Fruit fly (Drosophila melanogaster): ENCODE measurements around the gene Nup43.

Gene Nup43

DNA sequence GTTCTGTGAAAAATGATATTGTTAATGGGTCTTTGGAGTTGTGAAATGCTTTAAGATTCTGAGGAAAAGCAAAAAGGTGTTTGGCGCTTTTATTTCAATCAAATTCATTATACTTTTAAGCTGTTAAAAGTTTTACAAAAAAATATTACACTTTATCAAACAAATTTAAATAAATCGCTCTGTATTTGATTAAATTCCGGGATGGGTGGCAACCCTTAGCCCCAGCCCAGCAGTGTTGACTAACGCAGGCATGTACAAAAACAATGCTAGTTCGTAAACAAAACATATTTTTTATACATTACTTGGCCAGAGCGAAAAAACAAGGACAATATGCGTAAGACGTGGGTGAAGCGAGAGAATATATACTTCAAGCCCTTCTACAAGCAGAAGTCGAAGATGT is 38.3 kb downstream of the Nup43 start, which contains the start of gene CG7685 (continued):
- TF ChIP-seq acj6 (GFP tag; optimal IDR thresholded peaks at IDR 0.05) (peak; percentile 63), vri (GFP tag; optimal IDR thresholded peaks at IDR 0.05) (peak; percentile 44), Eip93F (GFP tag; optimal IDR thresholded peaks at IDR 0.05) (no peak), Sox15 (GFP tag; optimal IDR thresholded peaks at IDR 0.05) (peak; percentile 12), spab (GFP tag; optimal IDR thresholded peaks at IDR 0.05) (no peak), dac (GFP tag; optimal IDR thresholded peaks at IDR 0.05) (no peak), Sox102F (GFP tag; optimal IDR thresholded peaks at IDR 0.05) (no peak), CG10669 (GFP tag; optimal IDR thresholded peaks at IDR 0.05) (peak; percentile 40), cyc (GFP tag; optimal IDR thresholded peaks at IDR 0.05) (peak; percentile 66), CG32006 (GFP tag; optimal IDR thresholded peaks at IDR 0.05) (peak; percentile 43), dsx (GFP tag; optimal IDR thresholded peaks at IDR 0.05; ENCODE audit: poor library complexity, severe bottlenecking) (peak; percentile 28), CG8632 (GFP tag; optimal IDR thresholded peaks at IDR 0.05) (peak; percentile 9), topi (GFP tag; optimal IDR thresholded peaks at IDR 0.05) (peak; percentile 75), Met (GFP tag; optimal IDR thresholded peaks at IDR 0.05) (no peak), Ets96B (tag; optimal IDR thresholded peaks at IDR 0.05) (peak; percentile 51), Blimp-1 (GFP tag; optimal IDR thresholded peaks at IDR 0.05) (no peak), CG31627 (GFP tag; optimal IDR thresholded peaks at IDR 0.05) (peak; percentile 72), Smox (GFP tag; optimal IDR thresholded peaks at IDR 0.05) (no peak), ss (GFP tag; optimal IDR thresholded peaks at IDR 0.05) (peak; percentile 10 to 50), Gug (GFP tag; IDR thresholded peaks at IDR 0.05) (no peak), CG7368 (GFP tag; optimal IDR thresholded peaks at IDR 0.05) (peak; percentile 22), CG16779 (tag; optimal IDR thresholded peaks at IDR 0.05) (no peak), net (GFP tag; optimal IDR thresholded peaks at IDR 0.05) (peak; percentile 23), CG6163 (GFP tag; IDR thresholded peaks at IDR 0.05) (peak; percentile 54; the same call in 2 of the 3 replicates), fd59A (GFP tag; optimal IDR thresholded peaks at IDR 0.05) (peak; percentile 4), CG3032 (tag; optimal IDR thresholded peaks at IDR 0.05) (peak; percentile 52)

DNA sequence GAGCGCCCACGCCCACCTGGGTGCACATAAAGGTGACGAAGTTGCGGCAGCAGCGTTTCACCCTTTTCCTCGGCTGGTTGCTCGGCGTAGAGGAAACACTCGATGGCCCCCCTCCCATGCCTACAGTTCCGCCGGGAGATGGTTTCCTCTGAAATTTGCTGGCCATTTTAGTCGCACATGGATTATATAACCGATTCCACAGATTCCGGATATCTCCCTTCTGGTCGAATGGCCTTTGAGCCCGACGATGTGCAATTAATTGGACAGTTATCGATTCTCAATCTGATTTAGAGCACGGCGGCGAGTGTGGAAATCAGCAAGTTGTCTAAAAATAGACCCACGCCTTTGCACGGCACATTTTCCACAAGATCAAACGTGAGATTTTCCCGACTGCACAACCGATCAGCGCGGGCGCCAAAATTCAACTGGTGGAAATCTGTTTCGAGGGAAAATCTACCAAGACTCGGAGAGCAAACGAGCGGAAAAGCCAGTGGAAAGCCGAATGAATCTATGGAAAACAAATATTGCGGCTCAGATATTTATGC is 44.8 kb downstream of the Nup43 start, which contains the start of gene CG10864:
CG10864 (minus strand) TSS at position 427 of the 545 bp plus-strand sequence.
- TF ChIP-seq CG6163 (GFP tag; IDR thresholded peaks at IDR 0.05) = no peak
- TF ChIP-seq eg (GFP tag; IDR thresholded peaks at IDR 0.05) = no peak
- TF ChIP-seq CG31627 (GFP tag; optimal IDR thresholded peaks at IDR 0.05) = no peak
- TF ChIP-seq Hr39 (GFP tag; optimal IDR thresholded peaks at IDR 0.05) = no peak
- TF ChIP-seq CG6808 (GFP tag; optimal IDR thresholded peaks at IDR 0.05) = no peak
- TF ChIP-seq fd85E (GFP tag; optimal IDR thresholded peaks at IDR 0.05) = no peak
- TF ChIP-seq CG3919 (GFP tag; optimal IDR thresholded peaks at IDR 0.05) = no peak
- no peak for TF ChIP-seq Sox14 (GFP tag; optimal IDR thresholded peaks at IDR 0.05)
- TF ChIP-seq CG1621 (tag; optimal IDR thresholded peaks at IDR 0.05) = no peak
- no peak for TF ChIP-seq CG10631 (GFP tag; optimal IDR thresholded peaks at IDR 0.05)
- TF ChIP-seq Gug (GFP tag; IDR thresholded peaks at IDR 0.05) = no peak
- no peak for TF ChIP-seq CG16779 (tag; optimal IDR thresholded peaks at IDR 0.05)
- no peak for TF ChIP-seq acj6 (GFP tag; optimal IDR thresholded peaks at IDR 0.05)
- TF ChIP-seq dac (GFP tag; optimal IDR thresholded peaks at IDR 0.05) = no peak

DNA sequence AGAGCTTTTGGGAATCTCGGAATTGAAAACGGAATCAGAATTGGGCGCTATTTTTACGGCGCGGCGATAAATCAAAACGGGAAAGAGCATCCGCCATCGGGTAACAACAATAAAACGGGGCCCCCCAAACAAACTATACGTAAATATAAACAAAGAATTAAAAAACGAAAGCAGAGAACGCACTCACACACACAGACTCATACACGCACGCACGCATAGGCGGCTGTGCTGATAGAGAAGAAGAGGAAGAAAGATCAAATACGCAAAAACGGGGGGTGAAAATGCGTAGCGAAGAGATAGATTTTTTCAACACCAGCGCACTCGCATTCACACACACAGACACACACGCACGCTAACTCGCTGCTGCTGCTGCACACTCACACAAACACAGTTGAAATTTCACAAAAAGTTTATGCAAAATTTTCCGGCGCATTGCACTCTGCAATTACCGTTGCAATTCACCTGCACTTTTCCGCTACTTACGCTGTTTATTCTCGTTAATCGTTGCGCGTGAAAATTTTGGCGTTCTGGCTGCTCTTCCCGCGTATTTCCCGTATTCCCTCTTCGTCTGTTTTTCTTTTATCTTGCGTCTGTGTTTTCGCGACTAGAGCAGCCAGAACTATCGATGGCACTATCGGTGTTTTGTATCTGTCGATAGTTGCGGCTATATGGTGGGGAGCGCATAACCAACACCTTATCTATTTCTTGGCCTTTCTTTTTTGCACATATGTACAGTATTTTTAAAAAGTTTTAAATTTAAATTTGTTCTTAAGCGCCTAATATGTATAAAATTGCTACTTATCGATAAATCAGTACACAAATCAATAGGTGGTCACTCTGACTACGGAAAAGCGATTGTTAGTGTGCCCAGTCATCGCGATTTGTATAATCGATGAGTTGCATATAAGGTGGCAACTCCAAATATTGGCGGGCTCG is 46.1 kb downstream of the Nup43 start, which contains the start of gene CG31122:
CG31122 (minus strand) TSS at position 596 of the 936 bp plus-strand sequence.
- TF ChIP-seq dsx (GFP tag; optimal IDR thresholded peaks at IDR 0.05; ENCODE audit: poor library complexity, severe bottlenecking) = peak; percentile 20
- peak; percentile 22; the same call in 1 of the 3 replicates for TF ChIP-seq CG6163 (GFP tag; IDR thresholded peaks at IDR 0.05)
- TF ChIP-seq Eip75B (GFP tag; optimal IDR thresholded peaks at IDR 0.05) = peak; percentile 37
- peak; percentile 31 for TF ChIP-seq cyc (GFP tag; optimal IDR thresholded peaks at IDR 0.05)
- peak; percentile 47 for TF ChIP-seq Lpt (GFP tag; optimal IDR thresholded peaks at IDR 0.05)
- peak; percentile 56 for TF ChIP-seq CG31627 (GFP tag; optimal IDR thresholded peaks at IDR 0.05)
- peak; percentile 43 for TF ChIP-seq CG15336 (GFP tag; IDR thresholded peaks at IDR 0.05)
- peak; percentile 9 for TF ChIP-seq CG34406 (GFP tag; optimal IDR thresholded peaks at IDR 0.05)
- TF ChIP-seq CG4318 (GFP tag; optimal IDR thresholded peaks at IDR 0.05) = no peak
- TF ChIP-seq Eip78C (GFP tag) = peak; percentile 82
- peak; percentile 12 for TF ChIP-seq Hr4 (GFP tag; optimal IDR thresholded peaks at IDR 0.05)
- peak; percentile 47 for TF ChIP-seq Sox14 (GFP tag; optimal IDR thresholded peaks at IDR 0.05)
- no peak for TF ChIP-seq CG11762 (GFP tag; optimal IDR thresholded peaks at IDR 0.05; ENCODE audit: insufficient read depth)
- TF ChIP-seq CG3919 (GFP tag; optimal IDR thresholded peaks at IDR 0.05) = peak; percentile 54
- peak in 1 of 2 experiments; percentile 20 for TF ChIP-seq salr (GFP tag; optimal IDR thresholded peaks at IDR 0.05)
- no peak for TF ChIP-seq Smox (GFP tag; optimal IDR thresholded peaks at IDR 0.05)
- peak; percentile 91 for TF ChIP-seq fkh (GFP tag; optimal IDR thresholded peaks at IDR 0.05)
- TF ChIP-seq Hr39 (GFP tag; optimal IDR thresholded peaks at IDR 0.05) = peak; percentile 39
- TF ChIP-seq CG1621 (tag; optimal IDR thresholded peaks at IDR 0.05) = peak; percentile 19
- TF ChIP-seq CG10631 (GFP tag; optimal IDR thresholded peaks at IDR 0.05) = no peak

Measured in whole organism, prepupa.